Worm (Caenorhabditis elegans): Measurements from ENCODE around the gene F54C9.7.
A peak's percentile ranks its signal among the peaks of the same experiment; 100 is the strongest.

F54C9.7 gene

ce11 chrII:8577509-8578099 lies 4.5 kb downstream of the F54C9.7 start, which contains the start of gene F54C9.9 (continued):
- TF ChIP-seq lin-26 (GFP tag; IDR thresholded peaks at IDR 0.05), result peak; percentile 73
- TF ChIP-seq hsf-1 (GFP tag; IDR thresholded peaks at IDR 0.05), result 0 out of 2 replicates have a peak, but pooled peaks have one; percentile 65
- no peak for TF ChIP-seq ztf-6 (GFP tag; IDR thresholded peaks at IDR 0.05)

DNA sequence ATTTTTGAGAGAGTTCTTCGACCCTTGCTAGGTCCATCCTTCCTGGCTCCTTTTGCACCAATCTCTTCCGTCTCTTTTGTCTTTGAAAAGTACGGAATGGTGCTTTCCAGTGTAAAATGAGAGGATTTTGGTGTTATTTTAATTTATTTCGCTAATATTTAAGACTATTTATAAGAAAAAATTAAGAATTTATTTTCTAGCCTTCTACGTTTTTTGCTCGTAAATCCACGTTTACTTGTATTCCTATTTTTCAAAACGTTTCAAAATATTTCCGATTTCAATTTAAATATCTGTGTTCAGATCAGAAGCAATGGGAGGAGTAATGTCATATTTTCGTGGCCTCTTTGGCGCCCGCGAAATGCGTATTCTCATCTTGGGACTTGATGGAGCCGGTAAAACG lies 8.6 kb downstream of the F54C9.7 start, which contains the start of gene arl-1:
arl-1 (plus strand) TSS at position 301 of the 400 bp plus-strand sequence.
- 0 out of 2 replicates have a peak, but pooled peaks have one; percentile 6 for TF ChIP-seq aptf-3 (GFP tag; IDR thresholded peaks at IDR 0.05)
- TF ChIP-seq pha-4 (tag; optimal IDR thresholded peaks at IDR 0.05), result no peak

DNA sequence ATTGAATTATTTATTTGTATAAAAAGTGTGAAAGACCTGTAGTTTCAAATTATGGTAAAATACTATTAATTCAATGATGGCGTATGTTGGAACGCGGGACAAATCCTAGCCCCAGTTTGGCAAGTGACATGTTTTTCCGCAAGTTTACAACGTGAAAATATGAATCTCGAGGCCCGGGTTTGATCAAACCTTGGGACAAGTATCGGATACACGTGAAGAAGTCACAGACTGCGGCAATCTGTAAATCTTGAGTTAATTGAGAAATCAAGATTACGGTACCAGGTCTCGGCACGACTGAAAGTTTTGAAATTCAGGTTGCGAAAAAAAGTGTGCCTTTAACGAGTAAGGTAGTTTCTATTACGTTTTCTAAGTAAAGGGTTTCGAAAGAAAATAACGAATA lies 9.9 kb downstream of the F54C9.7 start:
- TF ChIP-seq aptf-3 (GFP tag; IDR thresholded peaks at IDR 0.05), result peak; percentile 22; the same call in 1 of the 2 replicates
- TF ChIP-seq madf-10 (tag; optimal IDR thresholded peaks at IDR 0.05), result no peak
- no peak for TF ChIP-seq ceh-27 (GFP tag; optimal IDR thresholded peaks at IDR 0.05)
- TF ChIP-seq Y79H2A.3 (GFP tag; conservative IDR thresholded peaks at IDR 0.05), result no peak
- peak; percentile 55; the same call in 1 of the 2 replicates for TF ChIP-seq lin-26 (GFP tag; IDR thresholded peaks at IDR 0.05)
- no peak for TF ChIP-seq F37B4.10 (GFP tag; IDR thresholded peaks at IDR 0.05)
- no peak for TF ChIP-seq snpc-3.4 (tag; optimal IDR thresholded peaks at IDR 0.05)
- TF ChIP-seq pha-4 (tag; optimal IDR thresholded peaks at IDR 0.05), result no peak
- TF ChIP-seq attf-6 (GFP tag; IDR thresholded peaks at IDR 0.05), result no peak
- TF ChIP-seq madf-6 (GFP tag; IDR thresholded peaks at IDR 0.05), result 0 out of 2 replicates have a peak, but pooled peaks have one; percentile 24
- TF ChIP-seq cebp-1 (GFP tag; IDR thresholded peaks at IDR 0.05), result no peak
- peak; percentile 7 for TF ChIP-seq cebp-1 (tag; optimal IDR thresholded peaks at IDR 0.05)
- TF ChIP-seq attf-3 (GFP tag; conservative IDR thresholded peaks at IDR 0.05), result no peak

DNA sequence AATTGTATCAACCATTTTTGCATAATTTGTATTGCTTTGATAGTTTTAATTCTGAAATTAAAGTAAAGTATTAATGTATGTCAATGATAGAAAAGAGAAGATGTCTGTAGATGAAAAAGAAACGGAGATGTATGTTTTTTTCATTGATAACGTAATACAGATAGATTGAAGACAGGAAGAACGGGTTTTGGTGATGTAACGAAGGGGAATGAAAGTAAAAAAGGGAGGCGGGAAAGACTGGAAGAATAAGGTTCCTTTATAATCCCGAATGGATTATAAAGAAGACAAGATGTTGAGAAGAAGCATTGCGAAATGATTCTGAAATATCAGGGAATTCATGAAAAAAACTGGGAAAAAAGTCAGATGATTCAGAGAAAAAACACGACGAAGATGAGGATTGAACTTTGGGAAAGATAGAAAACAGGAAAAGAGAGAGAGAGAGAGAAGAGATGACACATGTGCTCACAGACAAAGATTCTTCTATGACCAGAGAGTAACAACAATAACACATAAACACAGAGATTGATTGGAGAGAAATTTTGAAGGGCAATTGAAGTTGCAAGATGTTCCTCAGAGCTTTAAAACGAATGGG lies 12.0 kb downstream of the F54C9.7 start, which contains the start of gene F54C9.11:
F54C9.11 (minus strand) TSS at position 51 of the 592 bp plus-strand sequence.
- TF ChIP-seq rec-8 (tag; optimal IDR thresholded peaks at IDR 0.05), result no peak
- peak; percentile 41; the same call in 1 of the 2 replicates for TF ChIP-seq cebp-1 (GFP tag; IDR thresholded peaks at IDR 0.05)
- TF ChIP-seq cebp-1 (tag; optimal IDR thresholded peaks at IDR 0.05), result peak; percentile 87
- TF ChIP-seq somi-1 (GFP tag; optimal IDR thresholded peaks at IDR 0.05), result peak; percentile 35
- peak in 1 of 3 experiments; percentile 20 for TF ChIP-seq lin-35 (GFP tag; optimal IDR thresholded peaks at IDR 0.05)
- no peak for TF ChIP-seq rcor-1 (GFP tag; IDR thresholded peaks at IDR 0.05)
- TF ChIP-seq hrde-1 (tag; optimal IDR thresholded peaks at IDR 0.05; ENCODE audit: borderline replicate concordance), result no peak

DNA sequence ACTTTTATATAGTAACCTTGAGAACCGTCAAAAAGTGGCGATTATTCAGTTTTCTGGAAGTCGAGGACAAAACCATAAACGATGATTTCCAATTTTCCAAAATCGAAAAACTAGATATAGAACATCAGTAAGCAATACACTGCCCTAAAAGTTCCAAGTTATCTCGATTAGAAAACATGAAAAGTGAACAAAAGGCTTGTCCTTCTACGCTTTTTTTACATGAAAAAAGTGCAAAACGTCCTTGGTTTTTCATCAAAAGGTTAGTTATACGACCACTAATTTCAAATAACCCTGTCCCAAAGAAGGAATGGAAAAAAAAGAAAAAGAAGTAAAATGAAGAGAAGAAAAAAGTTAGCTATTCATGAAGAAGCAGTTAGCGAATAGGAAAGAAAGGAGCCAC lies 12.8 kb downstream of the F54C9.7 start:
- no peak for TF ChIP-seq F23B12.7 (tag; optimal IDR thresholded peaks at IDR 0.05; ENCODE audit: insufficient read depth)
- no peak for TF ChIP-seq sea-2 (GFP tag; IDR thresholded peaks at IDR 0.05)
- TF ChIP-seq xnd-1 (tag; optimal IDR thresholded peaks at IDR 0.05), result no peak
- TF ChIP-seq nhr-27 (tag; optimal IDR thresholded peaks at IDR 0.05), result no peak

DNA sequence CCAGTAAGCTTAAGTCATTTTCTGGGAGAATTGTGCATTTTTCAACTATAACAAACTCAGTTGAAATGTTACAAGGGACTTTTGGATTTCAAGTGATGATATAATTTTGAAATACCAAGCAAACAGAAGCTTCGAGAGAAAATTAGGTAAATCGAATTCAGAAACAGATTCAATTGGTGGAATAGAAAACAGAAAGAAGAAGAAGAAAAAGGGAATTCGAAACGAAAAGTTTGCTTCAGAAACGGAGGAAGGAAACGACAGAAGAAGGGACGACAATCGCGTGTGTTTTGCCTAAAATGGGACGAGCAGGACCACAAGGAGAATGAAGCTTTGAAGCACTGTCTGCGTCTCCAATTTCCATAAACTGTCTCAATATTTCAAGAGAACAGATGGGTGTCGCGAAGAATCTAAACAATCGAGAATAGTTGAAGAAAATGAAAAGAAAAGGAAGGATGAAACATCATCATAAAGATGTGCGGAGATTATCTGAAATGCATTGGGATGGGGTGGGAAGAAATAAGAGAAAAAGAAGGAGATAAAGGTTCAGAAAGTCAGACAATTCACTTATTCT lies 14.6 kb downstream of the F54C9.7 start:
- TF ChIP-seq chd-7 (tag; optimal IDR thresholded peaks at IDR 0.05) (no peak), hmg-1.2 (GFP tag; IDR thresholded peaks at IDR 0.05) (peak; percentile 39; the same call in 1 of the 2 replicates)

Data from whole organism, young adult.